Fruit fly (Drosophila melanogaster) whole organism, prepupa: ENCODE data around the gene CG11663.
A peak's percentile ranks its signal among the peaks of the same experiment; 100 is the strongest.

ENCODE experiments used
- Blimp-1 ChIP-seq: fragments of 200-800 bp; sonication (Bioruptor generic); optimal IDR thresholded peaks from 3 replicates; lab custom pipeline; 2017; ENCODE audit warnings: missing biosample characterization, missing genetic modification characterization, mild to moderate bottlenecking, moderate library complexity, missing genetic modification reagents
- CG10631 ChIP-seq: fragments of 200-800 bp; sonication (Bioruptor generic); optimal IDR thresholded peaks from 2 replicates; lab custom pipeline; 2016; ENCODE audit warnings: missing biosample characterization, missing genetic modification characterization
- CG11294 ChIP-seq: fragments of 200-800 bp; sonication (Bioruptor generic); IDR thresholded peaks from 2 replicates; pipeline ENCODE4 v1.3.6; 2022; ENCODE audit warnings: missing biosample characterization, missing genetic modification characterization
- CG11762 ChIP-seq: fragments of 200-800 bp; sonication (Bioruptor generic); optimal IDR thresholded peaks from 3 replicates; lab custom pipeline; 2016; ENCODE audit warnings: missing biosample characterization, missing genetic modification characterization; ENCODE audit not compliant: insufficient read depth
- CG11902 ChIP-seq: fragments of 200-800 bp; sonication (Bioruptor generic); optimal IDR thresholded peaks from 3 replicates; lab custom pipeline; 2016; ENCODE audit warnings: missing biosample characterization, missing genetic modification characterization
- CG15336 ChIP-seq: fragments of 200-800 bp; sonication (Bioruptor generic); IDR thresholded peaks from 2 replicates; pipeline ENCODE4 v1.3.6; 2022; ENCODE audit warnings: missing biosample characterization, missing genetic modification characterization
- CG1621 ChIP-seq: fragments of 200-800 bp; sonication (Bioruptor generic); optimal IDR thresholded peaks from 3 replicates; lab custom pipeline; 2018; ENCODE audit warnings: missing biosample characterization, mild to moderate bottlenecking, missing genetic modification characterization
- CG31627 ChIP-seq: fragments of 200-800 bp; sonication (Bioruptor generic); optimal IDR thresholded peaks from 3 replicates; lab custom pipeline; 2016; ENCODE audit warnings: missing biosample characterization, missing genetic modification characterization
- CG3919 ChIP-seq: fragments of 200-800 bp; sonication (Bioruptor generic); optimal IDR thresholded peaks from 3 replicates; lab custom pipeline; 2016; ENCODE audit warnings: missing biosample characterization, missing genetic modification characterization
- CG4318 ChIP-seq: fragments of 200-800 bp; sonication (Bioruptor generic); optimal IDR thresholded peaks from 3 replicates; lab custom pipeline; 2017; ENCODE audit warnings: missing biosample characterization, mild to moderate bottlenecking, missing genetic modification characterization
- CG6276 ChIP-seq: fragments of 200-800 bp; sonication (Bioruptor generic); optimal IDR thresholded peaks from 2 replicates; lab custom pipeline; 2017; ENCODE audit warnings: missing biosample characterization, mild to moderate bottlenecking, missing genetic modification characterization
- CG6792 ChIP-seq: fragments of 200-800 bp; sonication (Bioruptor generic); optimal IDR thresholded peaks from 3 replicates; lab custom pipeline; 2016; ENCODE audit warnings: missing biosample characterization, missing genetic modification characterization
- CG6854 ChIP-seq: fragments of 200-800 bp; sonication (Bioruptor generic); optimal IDR thresholded peaks from 2 replicates; lab custom pipeline; 2017; ENCODE audit warnings: missing biosample characterization, mild to moderate bottlenecking, missing genetic modification characterization
- CG8119 ChIP-seq: fragments of 200-800 bp; sonication (Bioruptor generic); IDR thresholded peaks from 3 replicates; pipeline ENCODE4 v1.3.6; 2022; ENCODE audit warnings: missing biosample characterization, missing genetic modification characterization
- CG8632 ChIP-seq: fragments of 200-800 bp; sonication (Bioruptor generic); optimal IDR thresholded peaks from 3 replicates; lab custom pipeline; 2016; ENCODE audit warnings: missing biosample characterization, missing genetic modification characterization
- Eip75B ChIP-seq: fragments of 200-800 bp; sonication (Bioruptor generic); optimal IDR thresholded peaks from 3 replicates; lab custom pipeline; 2016; ENCODE audit warnings: missing biosample characterization, missing genetic modification characterization
- Eip78C ChIP-seq: fragments of 200-800 bp; sonication (Bioruptor generic); peaks from one replicate; lab custom pipeline; 2016; ENCODE audit warnings: missing biosample characterization, missing genetic modification characterization
- Ets21C ChIP-seq: fragments of 200-800 bp; sonication (Bioruptor generic); optimal IDR thresholded peaks from 3 replicates; lab custom pipeline; 2016; ENCODE audit warnings: missing biosample characterization, missing genetic modification characterization
- Ets96B ChIP-seq: fragments of 200-800 bp; optimal IDR thresholded peaks from 2 replicates; lab custom pipeline; 2019; ENCODE audit warnings: missing biosample characterization, mild to moderate bottlenecking, missing genetic modification characterization, moderate library complexity
- Gug ChIP-seq: fragments of 200-800 bp; sonication (Bioruptor generic); IDR thresholded peaks from 2 replicates; pipeline ENCODE4 v1.3.6; 2022; ENCODE audit warnings: missing biosample characterization, missing genetic modification characterization
- Hr38 ChIP-seq: sonication (Bioruptor generic); optimal IDR thresholded peaks from 2 replicates; lab custom pipeline; 2016; ENCODE audit warnings: missing biosample characterization, missing genetic modification characterization
- Hr39 ChIP-seq: fragments of 200-800 bp; sonication (Bioruptor generic); optimal IDR thresholded peaks from 2 replicates; lab custom pipeline; 2016; ENCODE audit warnings: missing biosample characterization, missing genetic modification characterization
- Hr4 ChIP-seq: fragments of 200-800 bp; sonication (Bioruptor generic); optimal IDR thresholded peaks from 3 replicates; lab custom pipeline; 2016; ENCODE audit warnings: missing biosample characterization, missing genetic modification characterization
- Lpt ChIP-seq: fragments of 200-800 bp; sonication (Bioruptor generic); optimal IDR thresholded peaks from 3 replicates; lab custom pipeline; 2016; ENCODE audit warnings: missing biosample characterization, missing genetic modification characterization
- Met ChIP-seq: fragments of 200-800 bp; sonication (Bioruptor generic); optimal IDR thresholded peaks from 3 replicates; lab custom pipeline; 2016; ENCODE audit warnings: missing biosample characterization, missing genetic modification characterization
- OdsH ChIP-seq: fragments of 200-800 bp; sonication (Bioruptor generic); optimal IDR thresholded peaks from 3 replicates; lab custom pipeline; 2016; ENCODE audit warnings: missing biosample characterization, missing genetic modification characterization
- Sox102F ChIP-seq: fragments of 200-800 bp; sonication (Bioruptor generic); optimal IDR thresholded peaks from 2 replicates; lab custom pipeline; 2016; ENCODE audit warnings: missing biosample characterization, mild to moderate bottlenecking, missing genetic modification characterization
- Sox14 ChIP-seq: fragments of 200-800 bp; sonication (Bioruptor generic); optimal IDR thresholded peaks from 3 replicates; lab custom pipeline; 2016; ENCODE audit warnings: missing biosample characterization, missing genetic modification characterization
- acj6 ChIP-seq: fragments of 200-800 bp; sonication (Bioruptor generic); optimal IDR thresholded peaks from 3 replicates; lab custom pipeline; 2016; ENCODE audit warnings: missing biosample characterization, missing genetic modification characterization
- cyc ChIP-seq: fragments of 200-800 bp; sonication (Bioruptor generic); optimal IDR thresholded peaks from 3 replicates; lab custom pipeline; 2016; ENCODE audit warnings: missing biosample characterization, missing genetic modification characterization
- esn ChIP-seq: fragments of 200-800 bp; sonication (Bioruptor generic); optimal IDR thresholded peaks from 2 replicates; lab custom pipeline; 2016; ENCODE audit warnings: missing biosample characterization, mild to moderate bottlenecking, missing genetic modification characterization, moderate library complexity
- fd59A ChIP-seq: fragments of 200-800 bp; sonication (Bioruptor generic); optimal IDR thresholded peaks from 2 replicates; lab custom pipeline; 2017; ENCODE audit warnings: missing biosample characterization, mild to moderate bottlenecking, missing genetic modification characterization, missing genetic modification reagents
- fkh ChIP-seq: fragments of 200-800 bp; sonication (Bioruptor generic); optimal IDR thresholded peaks from 3 replicates; lab custom pipeline; 2017; ENCODE audit warnings: missing biosample characterization, mild to moderate bottlenecking, missing genetic modification characterization, moderate library complexity
- spab ChIP-seq: fragments of 200-800 bp; sonication (Bioruptor generic); optimal IDR thresholded peaks from 2 replicates; lab custom pipeline; 2017; ENCODE audit warnings: missing biosample characterization, mild to moderate bottlenecking, missing genetic modification characterization, missing genetic modification reagents
- ss ChIP-seq, 2 experiments: fragments of 200-800 bp; sonication (Bioruptor generic); optimal IDR thresholded peaks; 2 replicates in 1 of 2; 3 replicates in 1 of 2; lab custom pipeline; 2017 to 2018; ENCODE audit warnings: mild to moderate bottlenecking in 2 of 2, missing biosample characterization in 2 of 2, missing genetic modification characterization in 2 of 2, moderate library complexity in 1 of 2
- svp ChIP-seq: fragments of 200-800 bp; sonication (Bioruptor generic); peaks from one replicate; lab custom pipeline; 2016; ENCODE audit warnings: missing biosample characterization, missing genetic modification characterization
- vri ChIP-seq: fragments of 200-800 bp; sonication (Bioruptor generic); optimal IDR thresholded peaks from 3 replicates; lab custom pipeline; 2016; ENCODE audit warnings: missing biosample characterization, mild to moderate bottlenecking, missing genetic modification characterization

Gene CG11663

dm6 chrX:900725-901345 is 6.6 kb downstream of the CG11663 start (continued):
- peak; percentile 87 for TF ChIP-seq CG4318 (GFP tag; lab: Kevin White, UChicago)
- peak; percentile 92 for TF ChIP-seq CG6276
- peak; percentile 95 for TF ChIP-seq CG31627 (GFP tag; lab: Kevin White, UChicago)
- peak; percentile 95 for TF ChIP-seq Hr39 (GFP tag; lab: Kevin White, UChicago)
- TF ChIP-seq fd59A (GFP tag; lab: Kevin White, UChicago), result peak; percentile 88
- TF ChIP-seq Ets21C (GFP tag; lab: Kevin White, UChicago), result peak; percentile 91
- TF ChIP-seq CG8632, result peak; percentile 88
- peak; percentile 92 for TF ChIP-seq Gug (GFP tag; lab: Robert Waterston, UW)
- TF ChIP-seq cyc (GFP tag; lab: Kevin White, UChicago), result peak; percentile 95
- TF ChIP-seq Blimp-1 (GFP tag; lab: Kevin White, UChicago), result peak; percentile 66
- peak; percentile 94 for TF ChIP-seq CG15336 (GFP tag; lab: Robert Waterston, UW)
- peak; percentile 91 for TF ChIP-seq CG1621 (tag; lab: Kevin White, UChicago)
- TF ChIP-seq CG3919 (GFP tag; lab: Kevin White, UChicago), result peak; percentile 92
- TF ChIP-seq esn (GFP tag; lab: Kevin White, UChicago), result peak; percentile 94
- TF ChIP-seq Eip78C (GFP tag; lab: Kevin White, UChicago), result peak; percentile 98
- TF ChIP-seq CG11902 (GFP tag; lab: Kevin White, UChicago), result peak; percentile 91
- TF ChIP-seq fkh (GFP tag; lab: Kevin White, UChicago), result no peak
- TF ChIP-seq Lpt (GFP tag; lab: Kevin White, UChicago), result peak; percentile 91
- peak; percentile 87 for TF ChIP-seq CG11762
- peak; percentile 93 for TF ChIP-seq Eip75B
- TF ChIP-seq Sox14 (GFP tag; lab: Kevin White, UChicago), result peak; percentile 95
- TF ChIP-seq spab (GFP tag; lab: Kevin White, UChicago), result peak; percentile 83
- peak; percentile 94 for TF ChIP-seq acj6
- peak; percentile 94 for TF ChIP-seq Met
- TF ChIP-seq Hr4 (GFP tag; lab: Kevin White, UChicago), result peak; percentile 95
- TF ChIP-seq Sox102F (GFP tag; lab: Kevin White, UChicago), result peak; percentile 95

- TF ChIP-seq CG11762, result no peak
- peak in 1 of 2 experiments; percentile 47 for TF ChIP-seq ss (GFP tag; optimal IDR thresholded peaks at IDR 0.05; lab: Kevin White, UChicago)
Observed at dm6 chrX:908763-909497, 14.6 kb downstream of the CG11663 start.

DNA sequence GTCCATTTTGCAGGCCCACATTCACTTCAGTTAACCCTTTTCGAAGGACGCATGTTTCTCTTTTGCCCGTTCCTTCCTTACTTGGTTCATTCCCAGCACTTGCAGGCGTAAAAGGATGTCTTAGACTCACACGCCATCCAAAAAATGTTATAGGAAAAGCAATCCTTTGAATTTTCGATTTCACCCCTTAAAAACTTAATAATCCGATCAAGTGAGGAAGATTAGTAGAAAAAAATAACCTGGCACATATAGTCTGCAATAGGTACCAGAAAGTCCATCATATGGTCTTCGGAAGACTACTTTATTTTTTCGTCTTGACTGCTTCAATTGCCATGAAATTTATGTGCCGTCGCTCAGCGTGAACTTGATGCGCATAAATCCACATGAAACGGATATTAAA is 27.1 kb downstream of the CG11663 start:
- TF ChIP-seq CG11902 (GFP tag; lab: Kevin White, UChicago), result no peak
- TF ChIP-seq Eip78C (GFP tag; lab: Kevin White, UChicago), result no peak
- TF ChIP-seq acj6, result no peak
- TF ChIP-seq CG6792 (GFP tag; lab: Kevin White, UChicago), result peak; percentile 18
- no peak for TF ChIP-seq vri (GFP tag; lab: Kevin White, UChicago)
- no peak for TF ChIP-seq CG8119 (GFP tag; lab: Robert Waterston, UW)
- no peak for TF ChIP-seq Ets96B (tag; lab: Kevin White, UChicago)
- TF ChIP-seq CG6854 (GFP tag; lab: Kevin White, UChicago), result no peak
- TF ChIP-seq Hr4 (GFP tag; lab: Kevin White, UChicago), result no peak
- TF ChIP-seq Ets21C (GFP tag; lab: Kevin White, UChicago), result no peak
- TF ChIP-seq CG15336 (GFP tag; lab: Robert Waterston, UW), result no peak
- no peak for TF ChIP-seq OdsH (GFP tag; lab: Kevin White, UChicago)
- peak; percentile 54 for TF ChIP-seq svp
- TF ChIP-seq ss (GFP tag; optimal IDR thresholded peaks at IDR 0.05; lab: Kevin White, UChicago), result no peak
- peak; percentile 27 for TF ChIP-seq CG31627 (GFP tag; lab: Kevin White, UChicago)
- no peak for TF ChIP-seq Hr38 (GFP tag; lab: Kevin White, UChicago)
- no peak for TF ChIP-seq CG11294
- peak; percentile 40 for TF ChIP-seq Hr39 (GFP tag; lab: Kevin White, UChicago)
- no peak for TF ChIP-seq CG4318 (GFP tag; lab: Kevin White, UChicago)
- no peak for TF ChIP-seq Sox14 (GFP tag; lab: Kevin White, UChicago)
- no peak for TF ChIP-seq CG10631 (GFP tag; lab: Kevin White, UChicago)
- no peak for TF ChIP-seq spab (GFP tag; lab: Kevin White, UChicago)
